Worm (Caenorhabditis elegans) whole organism, late embryonic: Measurements from ENCODE around the gene valv-1.

Experiments
- T23F11.4 ChIP-seq: fragments of 200-800 bp; sonication (Bioruptor generic); optimal IDR thresholded peaks from 2 replicates; lab custom pipeline; 2018; ENCODE audit warnings: mild to moderate bottlenecking, missing genetic modification characterization, missing compliant biosample characterization
- ama-1 ChIP-seq: fragments of 150-350 bp; optimal IDR thresholded peaks from 2 replicates; lab custom pipeline; 2014
- ceh-45 ChIP-seq: fragments of 200-800 bp; sonication (Bioruptor generic); IDR thresholded peaks from 2 replicates; pipeline ENCODE4 v1.3.6; 2022; ENCODE audit warnings: missing genetic modification reagents, missing genetic modification characterization, missing compliant biosample characterization
- pag-3 ChIP-seq: sonication (generic microtip); optimal IDR thresholded peaks from 2 replicates; lab custom pipeline; 2016; ENCODE audit warnings: missing compliant biosample characterization, missing genetic modification characterization, borderline replicate concordance
- rnt-1 ChIP-seq: sonication (generic microtip); optimal IDR thresholded peaks from 2 replicates; lab custom pipeline; 2016; ENCODE audit warnings: missing genetic modification characterization, missing compliant biosample characterization
- unc-55 ChIP-seq: sonication (generic microtip); optimal IDR thresholded peaks from 2 replicates; lab custom pipeline; 2017; ENCODE audit warnings: missing biosample characterization, missing genetic modification reagents, missing genetic modification characterization

DNA sequence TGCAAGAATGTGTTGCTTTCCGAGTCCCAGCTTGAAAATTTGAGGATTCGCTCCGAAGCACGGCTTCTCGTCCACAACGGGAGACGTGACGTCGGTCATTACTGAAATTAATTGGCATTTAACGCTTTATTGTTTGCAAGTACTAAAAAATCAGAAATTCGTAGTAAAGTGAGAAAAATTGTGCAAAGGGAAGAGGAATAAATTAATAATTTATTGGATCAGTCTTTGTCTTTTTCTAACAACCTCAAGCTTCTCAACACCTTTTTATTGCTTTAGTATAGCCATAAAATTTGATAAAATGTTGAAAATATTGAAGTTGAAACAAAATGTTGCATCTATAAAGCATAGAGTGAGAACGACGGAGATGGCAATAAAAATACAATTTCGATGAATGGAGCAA, 6.2 kb upstream of the valv-1 start, which contains the start of gene tes-1:
- TF ChIP-seq unc-55, result no peak
- no peak for TF ChIP-seq ceh-45 (GFP tag; lab: Robert Waterston, UW)
- TF ChIP-seq pag-3 (tag; lab: Kevin White, UChicago), result no peak
- no peak for TF ChIP-seq ama-1 (lab: Kevin White, UChicago)
- TF ChIP-seq rnt-1 (tag; lab: Kevin White, UChicago), result no peak
- no peak for TF ChIP-seq T23F11.4 (GFP tag; lab: Kevin White, UChicago)
